Worm (Caenorhabditis elegans) whole organism, late embryonic: ENCODE results near the gene T16G12.1.

Source experiments
- C08G9.2 ChIP-seq: sonication (generic microtip); optimal IDR thresholded peaks from 2 replicates; lab custom pipeline; 2016; ENCODE audit warnings: mild to moderate bottlenecking, missing genetic modification characterization, moderate library complexity, missing compliant biosample characterization
- F13H6.1 ChIP-seq: sonication (generic microtip); optimal IDR thresholded peaks from 2 replicates; lab custom pipeline; 2016; ENCODE audit warnings: missing genetic modification characterization, missing compliant biosample characterization
- K09A11.1 ChIP-seq: sonication (generic microtip); optimal IDR thresholded peaks from 2 replicates; lab custom pipeline; 2017; ENCODE audit warnings: antibody characterized with exemption, mild to moderate bottlenecking, missing genetic modification characterization, missing compliant biosample characterization; ENCODE audit not compliant: insufficient read depth
- Y22D7AL.16 ChIP-seq: sonication (generic microtip); optimal IDR thresholded peaks from 2 replicates; lab custom pipeline; 2016; ENCODE audit warnings: missing genetic modification characterization, missing compliant biosample characterization
- ceh-14 ChIP-seq: sonication (generic microtip); optimal IDR thresholded peaks from 2 replicates; lab custom pipeline; 2016; ENCODE audit warnings: missing genotype, missing genetic modification characterization, missing compliant biosample characterization
- ceh-19 ChIP-seq: fragments of 200-800 bp; sonication (Bioruptor generic); optimal IDR thresholded peaks from 2 replicates; lab custom pipeline; 2018; ENCODE audit warnings: mild to moderate bottlenecking, missing genetic modification characterization, missing compliant biosample characterization
- ceh-2 ChIP-seq: sonication (generic microtip); optimal IDR thresholded peaks from 2 replicates; lab custom pipeline; 2016; ENCODE audit warnings: missing genotype, missing genetic modification characterization, missing compliant biosample characterization
- ceh-22 ChIP-seq: sonication (generic microtip); optimal IDR thresholded peaks from 2 replicates; lab custom pipeline; 2017; ENCODE audit warnings: missing biosample characterization, missing genetic modification characterization
- ceh-24 ChIP-seq: sonication (generic microtip); optimal IDR thresholded peaks from 2 replicates; lab custom pipeline; 2016; ENCODE audit warnings: mild to moderate bottlenecking, missing genetic modification characterization, missing compliant biosample characterization
- ceh-45 ChIP-seq: fragments of 200-800 bp; sonication (Bioruptor generic); IDR thresholded peaks from 2 replicates; pipeline ENCODE4 v1.3.6; 2022; ENCODE audit warnings: missing genetic modification reagents, missing genetic modification characterization, missing compliant biosample characterization
- ceh-9 ChIP-seq: sonication (generic microtip); optimal IDR thresholded peaks from 2 replicates; lab custom pipeline; 2016; ENCODE audit warnings: mild to moderate bottlenecking, missing genetic modification characterization, inconsistent platforms, missing compliant biosample characterization
- che-1 ChIP-seq: sonication (generic microtip); optimal IDR thresholded peaks from 2 replicates; lab custom pipeline; 2016; ENCODE audit warnings: mild to moderate bottlenecking, missing genetic modification characterization, missing compliant biosample characterization
- dve-1 ChIP-seq: sonication (generic microtip); optimal IDR thresholded peaks from 2 replicates; lab custom pipeline; 2017; ENCODE audit warnings: antibody characterized with exemption, mild to moderate bottlenecking, missing genetic modification characterization, missing compliant biosample characterization
- elt-2 ChIP-seq: sonication (generic microtip); optimal IDR thresholded peaks from 2 replicates; lab custom pipeline; 2016; ENCODE audit warnings: missing genetic modification reagents, missing genetic modification characterization, missing compliant biosample characterization
- ets-4 ChIP-seq: sonication (generic microtip); optimal IDR thresholded peaks from 2 replicates; lab custom pipeline; 2016; ENCODE audit warnings: missing genetic modification characterization, missing compliant biosample characterization
- eyg-1 ChIP-seq: sonication (generic microtip); optimal IDR thresholded peaks from 2 replicates; lab custom pipeline; 2016; ENCODE audit warnings: missing genotype, missing genetic modification characterization, missing compliant biosample characterization
- fkh-6 ChIP-seq: sonication (generic microtip); optimal IDR thresholded peaks from 2 replicates; lab custom pipeline; 2016; ENCODE audit warnings: missing genetic modification characterization, missing compliant biosample characterization
- gmeb-2 ChIP-seq: sonication (generic microtip); optimal IDR thresholded peaks from 2 replicates; lab custom pipeline; 2016; ENCODE audit warnings: missing genetic modification characterization, inconsistent platforms, missing compliant biosample characterization
- hlh-15 ChIP-seq: sonication (generic microtip); optimal IDR thresholded peaks from 2 replicates; lab custom pipeline; 2016; ENCODE audit warnings: missing genetic modification characterization, missing compliant biosample characterization
- hlh-30 ChIP-seq: sonication (generic microtip); optimal IDR thresholded peaks from 2 replicates; lab custom pipeline; 2017; ENCODE audit warnings: antibody characterized with exemption, missing genetic modification characterization, missing compliant biosample characterization; ENCODE audit not compliant: insufficient read depth
- hlh-6 ChIP-seq: sonication (generic microtip); optimal IDR thresholded peaks from 2 replicates; lab custom pipeline; 2016; ENCODE audit warnings: missing genotype, missing genetic modification characterization, missing compliant biosample characterization
- hlh-8 ChIP-seq: sonication (generic microtip); optimal IDR thresholded peaks from 2 replicates; lab custom pipeline; 2016; ENCODE audit warnings: missing genotype, missing genetic modification characterization, missing compliant biosample characterization
- lim-6 ChIP-seq: sonication (generic microtip); optimal IDR thresholded peaks from 2 replicates; lab custom pipeline; 2016; ENCODE audit warnings: missing genetic modification characterization, missing compliant biosample characterization
- lin-11 ChIP-seq: fragments of 200-800 bp; sonication (Bioruptor generic); optimal IDR thresholded peaks from 2 replicates; lab custom pipeline; 2018; ENCODE audit warnings: mild to moderate bottlenecking, missing genetic modification characterization, missing compliant biosample characterization
- mec-3 ChIP-seq: sonication (generic microtip); optimal IDR thresholded peaks from 2 replicates; lab custom pipeline; 2016; ENCODE audit warnings: borderline replicate concordance, missing genetic modification characterization, missing compliant biosample characterization
- nfya-1 ChIP-seq: sonication (generic microtip); optimal IDR thresholded peaks from 2 replicates; lab custom pipeline; 2017; ENCODE audit warnings: missing genetic modification characterization, mild to moderate bottlenecking, missing compliant biosample characterization, antibody characterized with exemption, moderate library complexity
- nhr-232 ChIP-seq: sonication (generic microtip); optimal IDR thresholded peaks from 2 replicates; lab custom pipeline; 2016; ENCODE audit warnings: missing genetic modification characterization, missing compliant biosample characterization
- npax-4 ChIP-seq: sonication (generic microtip); optimal IDR thresholded peaks from 2 replicates; lab custom pipeline; 2016; ENCODE audit warnings: missing genetic modification characterization, missing compliant biosample characterization
- odd-2 ChIP-seq: sonication (generic microtip); optimal IDR thresholded peaks from 2 replicates; lab custom pipeline; 2017; ENCODE audit warnings: antibody characterized with exemption, mild to moderate bottlenecking, missing genetic modification characterization, missing compliant biosample characterization
- pax-1 ChIP-seq: fragments of 150-350 bp; optimal IDR thresholded peaks from 2 replicates; lab custom pipeline; 2014; ENCODE audit warnings: missing biosample characterization, missing genetic modification characterization
- pha-4 ChIP-seq: fragments of 150-350 bp; optimal IDR thresholded peaks from 2 replicates; lab custom pipeline; 2018; ENCODE audit warnings: missing biosample characterization, missing genetic modification reagents, missing genetic modification characterization
- pqm-1 ChIP-seq: sonication (generic microtip); optimal IDR thresholded peaks from 2 replicates; lab custom pipeline; 2016; ENCODE audit warnings: missing genetic modification characterization, missing compliant biosample characterization
- pros-1 ChIP-seq: fragments of 150-350 bp; optimal IDR thresholded peaks from 2 replicates; lab custom pipeline; 2014; ENCODE audit warnings: missing biosample characterization, missing genetic modification reagents, missing genetic modification characterization
- ref-2 ChIP-seq: sonication (generic microtip); optimal IDR thresholded peaks from 2 replicates; lab custom pipeline; 2016; ENCODE audit warnings: missing genetic modification characterization, missing compliant biosample characterization
- sox-4 ChIP-seq: sonication (generic microtip); optimal IDR thresholded peaks from 2 replicates; lab custom pipeline; 2017; ENCODE audit warnings: mild to moderate bottlenecking, missing genetic modification characterization, inconsistent platforms, missing compliant biosample characterization
- syd-9 ChIP-seq: sonication (generic microtip); optimal IDR thresholded peaks from 2 replicates; lab custom pipeline; 2016; ENCODE audit warnings: mild to moderate bottlenecking, missing genetic modification characterization, moderate library complexity, missing compliant biosample characterization
- tbx-2 ChIP-seq: sonication (generic microtip); optimal IDR thresholded peaks from 2 replicates; lab custom pipeline; 2016; ENCODE audit warnings: missing genetic modification characterization, missing compliant biosample characterization
- tbx-7 ChIP-seq: sonication (generic microtip); optimal IDR thresholded peaks from 2 replicates; lab custom pipeline; 2016; ENCODE audit warnings: missing genotype, missing genetic modification characterization, missing compliant biosample characterization
- ttx-3 ChIP-seq: sonication (generic microtip); optimal IDR thresholded peaks from 2 replicates; lab custom pipeline; 2016; ENCODE audit warnings: missing genetic modification reagents, missing genetic modification characterization, missing compliant biosample characterization
- unc-3 ChIP-seq, 2 experiments: fragments of 200-800 bp in 1 of 2; sonication (Bioruptor generic) in 1 of 2; sonication (generic microtip) in 1 of 2; conservative IDR thresholded peaks in 1 of 2; optimal IDR thresholded peaks in 1 of 2; 2 replicates each; pipeline versions ENCODE4 v1.3.6 to Lab custom; 2016 to 2022; ENCODE audit warnings: missing compliant biosample characterization in 2 of 2, missing genetic modification characterization in 2 of 2, missing genetic modification reagents in 1 of 2
- unc-86 ChIP-seq: sonication (generic microtip); optimal IDR thresholded peaks from 2 replicates; lab custom pipeline; 2016; ENCODE audit warnings: missing genetic modification characterization, missing compliant biosample characterization

T16G12.1 gene

DNA sequence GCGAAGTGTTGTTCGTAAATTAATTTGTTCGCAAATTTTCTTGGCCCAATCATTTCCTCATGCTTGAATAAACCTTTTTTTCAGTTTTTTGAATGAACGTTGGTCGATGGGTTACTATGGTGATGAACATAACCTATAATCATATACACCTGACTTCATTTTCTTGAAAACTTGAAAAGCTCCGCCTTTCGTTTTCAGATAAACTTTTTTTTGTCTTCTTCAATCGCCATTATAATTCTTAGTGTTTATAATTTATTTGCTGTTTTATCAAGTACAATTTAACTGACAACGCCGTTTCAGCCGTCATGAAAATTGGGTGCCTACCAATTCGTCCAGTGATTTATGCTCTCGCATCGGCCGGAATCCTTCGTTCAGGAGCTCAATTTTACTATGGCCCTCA, 12.5 kb downstream of the T16G12.1 start, which contains the start of gene M04D8.7:
M04D8.7 (plus strand) TSS at position 301 of the 400 bp plus-strand sequence.
- TF ChIP-seq pha-4 (no peak), ceh-24 (tag; lab: Kevin White, UChicago) (no peak), hlh-30 (no peak), fkh-6 (tag; lab: Kevin White, UChicago) (no peak), lin-11 (tag; lab: Kevin White, UChicago) (no peak), hlh-15 (tag; lab: Kevin White, UChicago) (no peak), hlh-6 (no peak), sox-4 (tag; lab: Kevin White, UChicago) (no peak), C08G9.2 (tag; lab: Kevin White, UChicago) (no peak), npax-4 (tag; lab: Kevin White, UChicago) (no peak), pax-1 (tag; lab: Kevin White, UChicago) (no peak), ttx-3 (tag; lab: Kevin White, UChicago) (no peak), ceh-2 (no peak), tbx-7 (tag; lab: Kevin White, UChicago) (no peak), odd-2 (tag; lab: Kevin White, UChicago) (no peak)

- TF ChIP-seq ceh-22 (tag; lab: Kevin White, UChicago) (no peak), F13H6.1 (tag; lab: Kevin White, UChicago) (no peak), Y22D7AL.16 (tag; lab: Kevin White, UChicago) (no peak), che-1 (tag; lab: Kevin White, UChicago) (no peak), lin-11 (tag; lab: Kevin White, UChicago) (no peak), ceh-45 (GFP tag; lab: Robert Waterston, UW) (no peak), ceh-14 (tag; lab: Kevin White, UChicago) (no peak), ets-4 (tag; lab: Kevin White, UChicago) (no peak), pax-1 (tag; lab: Kevin White, UChicago) (no peak)
These were observed 13.9 kb downstream of the T16G12.1 start, which contains the start of gene xbx-3 for ce11 chrIII:10035783-10036182. Gene xbx-3 (plus strand): TSS chrIII:10035945.

- TF ChIP-seq dve-1 (tag; lab: Kevin White, UChicago) (no peak), unc-3 (GFP tag; conservative IDR thresholded peaks at IDR 0.05; lab: Robert Waterston, UW) (no peak), unc-3 (tag; optimal IDR thresholded peaks at IDR 0.05; lab: Kevin White, UChicago) (no peak), syd-9 (no peak), odd-2 (tag; lab: Kevin White, UChicago) (no peak), ref-2 (tag; lab: Kevin White, UChicago) (no peak), fkh-6 (tag; lab: Kevin White, UChicago) (no peak), pax-1 (tag; lab: Kevin White, UChicago) (no peak), gmeb-2 (tag; lab: Kevin White, UChicago) (no peak), hlh-8 (tag; lab: Kevin White, UChicago) (no peak), lim-6 (tag; lab: Kevin White, UChicago) (no peak), K09A11.1 (tag; lab: Kevin White, UChicago) (no peak), tbx-2 (tag; lab: Kevin White, UChicago) (no peak), pha-4 (no peak), ceh-14 (tag; lab: Kevin White, UChicago) (no peak), pros-1 (tag; lab: Kevin White, UChicago) (no peak)
- TF ChIP-seq, all 69 proteins: peak for 0
These were observed 15.8 kb downstream of the T16G12.1 start, which contains the start of gene M04D8.8 for ce11 chrIII:10033881-10034280. Gene M04D8.8 (plus strand): TSS chrIII:10034181.

DNA sequence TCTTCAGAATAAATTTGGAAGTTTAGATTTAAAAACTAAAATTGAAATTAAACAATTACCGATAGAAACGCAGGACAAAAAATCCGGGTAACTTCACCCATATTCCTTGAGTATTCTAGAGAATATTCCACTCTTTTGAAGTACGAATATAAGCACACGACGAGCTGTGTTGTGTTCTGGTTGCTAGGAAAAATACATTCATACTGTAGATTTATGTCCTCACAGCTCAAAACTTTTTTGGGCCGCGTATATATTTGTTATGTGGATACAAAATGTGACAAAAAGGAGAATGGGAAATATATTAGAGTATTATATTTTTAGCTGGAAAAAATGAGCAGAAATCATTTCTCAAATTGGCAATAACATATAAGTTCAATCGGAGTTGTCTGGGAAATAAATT, 16.4 kb downstream of the T16G12.1 start, which contains the start of gene M04D8.5:
M04D8.5 (minus strand) TSS at position 101 of the 400 bp plus-strand sequence.
- TF ChIP-seq ceh-19 (GFP tag; lab: Kevin White, UChicago) = no peak
- no peak for TF ChIP-seq unc-86 (tag; lab: Kevin White, UChicago)
- no peak for TF ChIP-seq sox-4 (tag; lab: Kevin White, UChicago)
- TF ChIP-seq nfya-1 = no peak
- no peak for TF ChIP-seq pha-4
- TF ChIP-seq ceh-45 (GFP tag; lab: Robert Waterston, UW) = no peak
- no peak for TF ChIP-seq lim-6 (tag; lab: Kevin White, UChicago)
- no peak for TF ChIP-seq pqm-1 (tag; lab: Kevin White, UChicago)
- TF ChIP-seq pros-1 (tag; lab: Kevin White, UChicago) = no peak
- no peak for TF ChIP-seq ceh-24 (tag; lab: Kevin White, UChicago)
- TF ChIP-seq nhr-232 (tag; lab: Kevin White, UChicago) = no peak
- TF ChIP-seq eyg-1 (tag; lab: Kevin White, UChicago) = no peak
- no peak for TF ChIP-seq mec-3 (tag; lab: Kevin White, UChicago)
- TF ChIP-seq elt-2 (tag; lab: Kevin White, UChicago) = no peak
- TF ChIP-seq ets-4 (tag; lab: Kevin White, UChicago) = no peak
- TF ChIP-seq ceh-9 (tag; lab: Kevin White, UChicago) = no peak
